Worm (Caenorhabditis elegans) whole organism, young adult: ENCODE data around the gene enu-3.1.

Source experiments
- F33H1.4 ChIP-seq: fragments of 200-800 bp; sonication (Bioruptor generic); IDR thresholded peaks from 2 replicates; pipeline ENCODE4 v1.3.6; 2022; ENCODE audit warnings: missing genetic modification reagents, missing genetic modification characterization, missing compliant biosample characterization
- F37B4.10 ChIP-seq: fragments of 200-800 bp; sonication (Bioruptor generic); IDR thresholded peaks from 2 replicates; pipeline ENCODE4 v1.3.6; 2022; ENCODE audit warnings: missing genetic modification characterization, missing compliant biosample characterization
- F49E8.2 ChIP-seq: sonication (generic microtip); optimal IDR thresholded peaks from 3 replicates; lab custom pipeline; 2017; ENCODE audit warnings: missing genetic modification characterization, mild to moderate bottlenecking, missing compliant biosample characterization, antibody characterized with exemption, moderate library complexity; ENCODE audit not compliant: insufficient read depth
- F57A8.1 ChIP-seq: fragments of 200-800 bp; sonication (Bioruptor generic); optimal IDR thresholded peaks from 2 replicates; lab custom pipeline; 2018; ENCODE audit warnings: mild to moderate bottlenecking, missing genetic modification characterization, moderate library complexity, missing compliant biosample characterization
- K11D2.4 ChIP-seq: fragments of 200-800 bp; sonication (Bioruptor generic); IDR thresholded peaks from 2 replicates; pipeline ENCODE4 v1.3.6; 2022; ENCODE audit warnings: missing genetic modification reagents, missing genetic modification characterization, missing compliant biosample characterization
- Y56A3A.18 ChIP-seq: fragments of 200-800 bp; sonication (Bioruptor generic); IDR thresholded peaks from 2 replicates; pipeline ENCODE4 v1.3.6; 2022; ENCODE audit warnings: missing genetic modification reagents, missing genetic modification characterization, missing compliant biosample characterization
- Y79H2A.3 ChIP-seq: fragments of 200-800 bp; sonication (Bioruptor generic); conservative IDR thresholded peaks from 2 replicates; pipeline ENCODE4 v1.3.6; 2022; ENCODE audit warnings: missing genetic modification reagents, missing genetic modification characterization, missing compliant biosample characterization
- ama-1 ChIP-seq, 3 experiments: fragments of 150-350 bp in 1 of 3; sonication (generic microtip) in 2 of 3; optimal IDR thresholded peaks; 2 replicates each; lab custom pipeline; 2014 to 2018; ENCODE audit warnings: missing biosample characterization in 2 of 3, missing genetic modification characterization in 2 of 3, missing genetic modification reagents in 2 of 3
- aptf-2 ChIP-seq: fragments of 200-800 bp; sonication (Bioruptor generic); conservative IDR thresholded peaks from 2 replicates; pipeline ENCODE4 v1.3.6; 2022; ENCODE audit warnings: missing genetic modification reagents, missing genetic modification characterization, missing compliant biosample characterization
- attf-5 ChIP-seq: fragments of 200-800 bp; sonication (Bioruptor generic); optimal IDR thresholded peaks from 2 replicates; lab custom pipeline; 2018; ENCODE audit warnings: mild to moderate bottlenecking, missing genetic modification characterization, missing compliant biosample characterization
- bed-1 ChIP-seq: fragments of 200-800 bp; sonication (Bioruptor generic); IDR thresholded peaks from 2 replicates; pipeline ENCODE4 v1.3.6; 2022; ENCODE audit warnings: missing genetic modification reagents, missing genetic modification characterization, missing compliant biosample characterization
- bed-2 ChIP-seq: fragments of 200-800 bp; sonication (Bioruptor generic); IDR thresholded peaks from 2 replicates; pipeline ENCODE4 v1.3.6; 2022; ENCODE audit warnings: missing genetic modification reagents, missing genetic modification characterization, missing compliant biosample characterization
- ceh-27 ChIP-seq: fragments of 200-800 bp; sonication (Bioruptor generic); optimal IDR thresholded peaks from 2 replicates; lab custom pipeline; 2018; ENCODE audit warnings: mild to moderate bottlenecking, missing genetic modification characterization, moderate library complexity, missing compliant biosample characterization
- ceh-58 ChIP-seq: fragments of 200-800 bp; sonication (Bioruptor generic); IDR thresholded peaks from 2 replicates; pipeline ENCODE4 v1.3.6; 2022; ENCODE audit warnings: missing genetic modification characterization, missing compliant biosample characterization
- ceh-91 ChIP-seq: fragments of 200-800 bp; sonication (Bioruptor generic); IDR thresholded peaks from 2 replicates; pipeline ENCODE4 v1.3.6; 2022; ENCODE audit warnings: missing genetic modification reagents, missing genetic modification characterization, missing compliant biosample characterization
- egl-18 ChIP-seq: fragments of 200-800 bp; sonication (Bioruptor generic); IDR thresholded peaks from 2 replicates; pipeline ENCODE4 v1.3.6; 2022; ENCODE audit warnings: missing genetic modification reagents, missing genetic modification characterization, missing compliant biosample characterization
- gei-17 ChIP-seq: fragments of 200-800 bp; sonication (Bioruptor generic); optimal IDR thresholded peaks from 2 replicates; lab custom pipeline; 2018; ENCODE audit warnings: mild to moderate bottlenecking, missing genetic modification characterization, missing compliant biosample characterization
- hmg-1.2 ChIP-seq: fragments of 200-800 bp; sonication (Bioruptor generic); IDR thresholded peaks from 2 replicates; pipeline ENCODE4 v1.3.6; 2022; ENCODE audit warnings: missing genetic modification reagents, missing genetic modification characterization, missing compliant biosample characterization
- lin-26 ChIP-seq: fragments of 200-800 bp; sonication (Bioruptor generic); IDR thresholded peaks from 2 replicates; pipeline ENCODE4 v1.3.6; 2022; ENCODE audit warnings: missing genetic modification reagents, missing genetic modification characterization, missing compliant biosample characterization
- lin-35 ChIP-seq, 3 experiments: fragments of 150-350 bp in 2 of 3; sonication (generic microtip) in 1 of 3; optimal IDR thresholded peaks; 2 replicates each; lab custom pipeline; 2014 to 2018; ENCODE audit warnings: missing biosample characterization in 3 of 3, missing genetic modification characterization in 3 of 3, missing genetic modification reagents in 3 of 3
- lin-40 ChIP-seq: sonication (generic microtip); optimal IDR thresholded peaks from 2 replicates; lab custom pipeline; 2016; ENCODE audit warnings: missing genetic modification characterization, mild to moderate bottlenecking, missing compliant biosample characterization, missing genotype, missing genetic modification reagents
- lin-54 ChIP-seq: fragments of 200-800 bp; sonication (Bioruptor generic); optimal IDR thresholded peaks from 2 replicates; lab custom pipeline; 2018; ENCODE audit warnings: mild to moderate bottlenecking, missing genetic modification characterization, missing compliant biosample characterization
- madf-10 ChIP-seq: sonication (generic microtip); optimal IDR thresholded peaks from 2 replicates; lab custom pipeline; 2016; ENCODE audit warnings: mild to moderate bottlenecking, missing genetic modification characterization, missing compliant biosample characterization
- madf-3 ChIP-seq: fragments of 200-800 bp; sonication (Bioruptor generic); IDR thresholded peaks from 2 replicates; pipeline ENCODE4 v1.3.6; 2022; ENCODE audit warnings: missing genetic modification reagents, missing genetic modification characterization, missing compliant biosample characterization
- mcd-1 ChIP-seq: fragments of 200-800 bp; sonication (Bioruptor generic); IDR thresholded peaks from 2 replicates; pipeline ENCODE4 v1.3.6; 2022; ENCODE audit warnings: missing genetic modification reagents, missing genetic modification characterization, missing compliant biosample characterization
- nfya-2 ChIP-seq: fragments of 200-800 bp; sonication (Bioruptor generic); IDR thresholded peaks from 2 replicates; pipeline ENCODE4 v1.3.6; 2022; ENCODE audit warnings: missing genetic modification reagents, missing genetic modification characterization, missing compliant biosample characterization
- nfyb-1 ChIP-seq: fragments of 200-800 bp; sonication (Bioruptor generic); IDR thresholded peaks from 2 replicates; pipeline ENCODE4 v1.3.6; 2022; ENCODE audit warnings: missing genetic modification reagents, missing genetic modification characterization, missing compliant biosample characterization
- nhr-179 ChIP-seq: sonication (generic microtip); optimal IDR thresholded peaks from 2 replicates; lab custom pipeline; 2016; ENCODE audit warnings: mild to moderate bottlenecking, missing genetic modification characterization, missing compliant biosample characterization
- nhr-27 ChIP-seq: fragments of 200-800 bp; sonication (Bioruptor generic); optimal IDR thresholded peaks from 2 replicates; lab custom pipeline; 2018; ENCODE audit warnings: mild to moderate bottlenecking, missing genetic modification characterization, moderate library complexity, missing compliant biosample characterization
- nhr-90 ChIP-seq: sonication (generic microtip); optimal IDR thresholded peaks from 2 replicates; lab custom pipeline; 2016; ENCODE audit warnings: missing genotype, mild to moderate bottlenecking, missing genetic modification characterization, missing compliant biosample characterization
- pha-4 ChIP-seq: fragments of 150-350 bp; sonication (generic microtip); optimal IDR thresholded peaks from 2 replicates; lab custom pipeline; 2014; ENCODE audit warnings: missing biosample characterization, missing genetic modification reagents, missing genetic modification characterization
- rcor-1 ChIP-seq: fragments of 200-800 bp; sonication (Bioruptor generic); IDR thresholded peaks from 2 replicates; pipeline ENCODE4 v1.3.6; 2022; ENCODE audit warnings: missing genetic modification reagents, missing genetic modification characterization, missing compliant biosample characterization

The enu-3.1 gene

DNA sequence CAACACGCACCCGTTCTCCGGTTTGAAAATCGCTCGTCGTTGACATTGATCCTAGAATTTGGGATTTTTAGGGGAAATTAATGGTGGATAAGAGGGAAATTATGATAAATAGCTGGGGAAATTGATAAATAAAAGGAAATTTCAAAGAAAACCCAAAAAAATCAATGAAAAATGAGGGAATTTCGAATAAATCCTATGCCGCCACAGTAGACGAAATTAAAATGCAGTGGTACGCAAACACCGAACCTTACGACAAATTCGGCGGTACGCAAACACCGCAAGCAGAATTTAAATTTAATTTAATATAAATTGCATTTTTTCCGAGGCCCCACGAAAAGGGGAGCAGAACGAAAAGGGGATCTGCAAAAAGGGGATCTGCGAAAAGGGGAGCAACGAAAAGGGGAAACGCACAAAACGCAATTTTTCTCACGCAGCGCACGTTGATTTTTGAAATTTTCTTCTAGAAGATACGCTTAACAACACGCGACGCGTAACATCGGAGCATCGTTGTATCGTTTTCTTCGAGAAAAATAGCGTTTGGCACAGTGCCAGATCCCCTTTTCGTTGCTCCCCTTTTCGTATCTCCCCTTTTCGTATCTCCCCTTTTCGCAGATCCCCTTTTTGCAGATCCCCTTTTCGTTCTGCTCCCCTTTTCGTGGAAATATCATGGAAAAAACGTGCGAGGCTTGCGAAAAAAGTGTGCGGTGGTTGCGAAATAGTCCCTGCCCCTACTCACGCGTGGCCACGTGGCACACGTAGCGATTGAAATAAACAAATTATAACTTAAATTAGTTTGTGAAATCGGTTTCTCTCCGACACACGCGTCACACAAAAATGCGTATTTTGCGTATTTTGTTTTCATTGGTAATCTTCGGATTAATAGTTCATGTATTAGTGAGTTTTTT is at the start of gene enu-3.1, which contains the start of gene smrd-1 (continued):
- TF ChIP-seq Y79H2A.3 (GFP tag; lab: Robert Waterston, UW): 0 out of 2 replicates have a peak, but pooled peaks have one; percentile 7
- peak; percentile 83 for TF ChIP-seq attf-5
- TF ChIP-seq ceh-91 (GFP tag; lab: Robert Waterston, UW): peak; percentile 61
- peak; percentile 87 for TF ChIP-seq lin-54 (GFP tag; lab: Kevin White, UChicago)
- peak; percentile 54 for TF ChIP-seq hmg-1.2 (GFP tag; lab: Robert Waterston, UW)
- peak; percentile 84 for TF ChIP-seq rcor-1 (GFP tag; lab: Robert Waterston, UW)
- TF ChIP-seq lin-35 (GFP tag; optimal IDR thresholded peaks at IDR 0.05; lab: Kevin White, UChicago): peak in 1 of 3 experiments; percentile 64

DNA sequence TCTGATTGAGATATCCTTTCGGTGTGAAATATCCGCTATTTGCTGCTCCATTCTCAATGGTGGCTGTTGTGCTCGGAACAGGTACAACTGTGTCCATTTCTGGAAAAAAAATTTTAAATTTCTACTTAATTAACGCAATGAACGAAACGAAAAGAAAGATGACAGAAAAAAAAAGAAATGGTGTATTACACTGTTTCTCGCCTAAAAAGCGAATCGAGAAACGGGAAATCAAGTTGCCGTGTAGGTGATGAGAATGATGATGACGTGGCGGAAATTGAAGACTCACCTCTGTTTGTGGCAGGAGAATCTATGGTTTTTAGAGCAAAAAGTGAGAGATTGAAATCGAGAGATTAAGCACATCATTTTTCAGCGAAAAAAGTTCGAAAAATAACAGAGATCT is 49.6 kb upstream of the enu-3.1 start, which contains the start of gene C38H2.3:
Gene C38H2.3 (minus strand): TSS at position 101 of the 400 bp plus-strand sequence.
- TF ChIP-seq nfya-2 (GFP tag; lab: Robert Waterston, UW): no peak
- TF ChIP-seq Y56A3A.18: no peak
- no peak for TF ChIP-seq F33H1.4 (GFP tag; lab: Robert Waterston, UW)
- no peak for TF ChIP-seq aptf-2

DNA sequence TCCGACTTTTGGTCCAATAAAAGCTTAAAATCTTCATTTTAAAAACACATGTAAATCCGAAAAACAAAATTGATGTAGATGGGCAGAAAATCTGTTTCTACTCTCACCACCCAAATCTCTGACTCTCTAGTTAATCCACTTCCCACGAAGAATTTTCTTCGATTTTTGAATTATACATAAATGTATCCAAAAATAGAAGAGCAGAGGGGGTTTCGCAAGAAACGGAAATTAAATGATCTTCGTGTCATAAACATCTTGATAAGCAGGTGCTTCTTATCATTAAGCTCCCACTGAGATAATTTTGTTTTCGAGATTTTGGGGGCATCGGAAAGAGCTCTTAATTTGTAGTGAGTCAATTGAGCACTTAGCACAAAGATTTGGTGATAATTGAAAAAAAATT is 46.5 kb upstream of the enu-3.1 start:
- TF ChIP-seq bed-2 (no peak), ama-1 (optimal IDR thresholded peaks at IDR 0.05; lab: Kevin White, UChicago) (no peak), ama-1 (GFP tag; optimal IDR thresholded peaks at IDR 0.05; lab: Kevin White, UChicago) (no peak), egl-18 (no peak), madf-10 (tag; lab: Kevin White, UChicago) (no peak)
- TF ChIP-seq, all 124 proteins: peak for 0

DNA sequence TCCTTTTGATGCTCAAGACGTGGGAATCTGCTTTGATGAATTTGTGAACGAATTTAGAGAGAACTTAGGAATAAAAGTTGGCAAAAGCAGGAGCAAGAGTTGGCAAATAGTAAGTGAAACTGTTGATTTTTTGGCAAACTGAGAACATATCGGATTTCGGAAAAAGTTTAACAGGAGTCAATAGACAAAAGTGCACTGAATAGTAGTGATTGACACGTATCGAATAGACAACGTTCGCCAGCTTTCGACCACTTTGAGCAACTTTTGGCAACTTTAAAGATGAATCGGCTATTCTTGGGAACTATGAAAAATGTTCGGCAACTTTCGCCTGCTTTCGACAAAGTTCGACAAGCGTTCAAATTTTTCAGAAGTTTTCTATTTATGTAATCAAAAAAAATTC is 44.4 kb upstream of the enu-3.1 start, which contains the start of gene M03C11.9:
Gene M03C11.9 (minus strand): TSS at position 101 of the 400 bp plus-strand sequence.
- TF ChIP-seq Y56A3A.18 (no peak), pha-4 (tag; lab: Kevin White, UChicago) (no peak), nhr-90 (no peak), ama-1 (optimal IDR thresholded peaks at IDR 0.05; lab: Kevin White, UChicago) (no peak), ama-1 (GFP tag; optimal IDR thresholded peaks at IDR 0.05; lab: Kevin White, UChicago) (no peak), ceh-58 (GFP tag; lab: Robert Waterston, UW) (no peak)

DNA sequence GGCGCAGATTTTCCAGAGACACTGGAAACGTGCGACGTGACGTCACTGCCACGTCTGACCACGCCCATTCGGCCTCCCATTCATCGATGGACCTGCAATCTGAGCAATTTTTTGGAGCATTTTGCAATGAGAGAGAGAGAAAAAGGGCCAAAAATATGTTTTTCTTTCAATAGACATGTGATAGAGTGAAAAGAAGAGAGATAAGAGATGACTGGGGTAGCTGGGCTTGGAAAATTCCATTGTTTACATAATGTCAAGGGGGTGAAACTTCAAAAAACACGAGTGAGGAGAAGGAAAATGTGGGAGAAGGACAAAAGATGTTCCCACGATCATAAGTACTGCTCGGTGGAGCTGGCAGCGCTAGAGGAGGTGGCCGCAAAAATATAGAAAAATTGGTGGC is 40.1 kb upstream of the enu-3.1 start, which contains the start of gene M03C11.1:
Gene M03C11.1 (minus strand): TSS at position 101 of the 400 bp plus-strand sequence.
- no peak for TF ChIP-seq nhr-27 (tag; lab: Kevin White, UChicago)
- no peak for TF ChIP-seq mcd-1 (GFP tag; lab: Robert Waterston, UW)
- no peak for TF ChIP-seq ceh-27 (GFP tag; lab: Kevin White, UChicago)
- TF ChIP-seq nfyb-1 (GFP tag; lab: Robert Waterston, UW): no peak
- TF ChIP-seq bed-1: no peak
- no peak for TF ChIP-seq lin-40
- no peak for TF ChIP-seq F37B4.10 (GFP tag; lab: Robert Waterston, UW)
- no peak for TF ChIP-seq Y56A3A.18
- TF ChIP-seq K11D2.4 (GFP tag; lab: Robert Waterston, UW): no peak
- no peak for TF ChIP-seq rcor-1 (GFP tag; lab: Robert Waterston, UW)
- TF ChIP-seq nhr-179 (tag; lab: Kevin White, UChicago): no peak
- no peak for TF ChIP-seq lin-26 (GFP tag; lab: Robert Waterston, UW)
- TF ChIP-seq F57A8.1: no peak
- no peak for TF ChIP-seq gei-17 (GFP tag; lab: Kevin White, UChicago)
- TF ChIP-seq F49E8.2 (tag; lab: Kevin White, UChicago): no peak
- no peak for TF ChIP-seq madf-3 (GFP tag; lab: Robert Waterston, UW)
